Fruit fly (Drosophila melanogaster): Measurements from ENCODE around the gene Pkcdelta.

Gene Pkcdelta

DNA sequence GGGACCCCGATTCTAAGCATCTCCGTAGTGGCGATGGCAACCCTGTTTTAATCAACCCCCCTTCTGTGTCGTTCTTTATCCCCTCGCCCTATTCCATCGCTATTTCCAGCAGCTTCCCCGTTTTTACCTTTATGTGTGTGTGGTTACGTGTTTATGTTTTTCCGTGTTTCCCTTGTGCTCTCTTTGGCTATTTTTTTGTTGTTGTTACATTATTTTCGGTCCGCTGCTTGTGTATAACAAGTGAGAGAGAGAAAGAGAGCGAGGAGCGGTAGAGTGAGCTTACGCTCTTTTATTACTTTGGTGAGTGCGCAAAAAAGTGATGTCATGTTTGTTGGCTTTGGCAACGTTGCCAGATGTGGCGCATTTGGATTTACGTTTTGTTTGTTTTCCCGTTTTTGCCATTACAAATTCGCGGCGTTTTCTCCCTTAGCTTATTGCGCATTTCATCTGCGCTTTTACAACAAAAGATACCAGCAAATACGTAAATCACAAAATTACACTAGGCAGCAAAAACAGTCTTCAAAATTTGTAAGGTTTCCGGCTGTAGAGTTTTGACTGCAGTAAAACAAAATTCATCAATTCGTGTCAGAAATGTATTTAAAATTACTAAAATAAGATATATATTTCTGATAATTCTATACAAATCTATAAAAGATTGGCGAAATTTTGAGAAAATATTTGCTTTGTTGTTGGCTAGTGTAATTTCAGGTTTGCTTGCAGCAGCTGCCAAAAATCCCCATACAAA lies 38.3 kb downstream of the Pkcdelta start (continued):
- TF ChIP-seq Nf-YB (GFP tag; optimal IDR thresholded peaks at IDR 0.05) = peak; percentile 35
- TF ChIP-seq CG4328 (GFP tag; optimal IDR thresholded peaks at IDR 0.05) = peak; percentile 39
- TF ChIP-seq Awh (GFP tag; IDR thresholded peaks at IDR 0.05) = no peak
- 0 out of 3 replicates have a peak, but pooled peaks have one; percentile 39 for TF ChIP-seq gce (GFP tag; IDR thresholded peaks at IDR 0.05)
- peak; percentile 83 for TF ChIP-seq CG2678 (tag; optimal IDR thresholded peaks at IDR 0.05)
- TF ChIP-seq Abd-B (GFP tag; optimal IDR thresholded peaks at IDR 0.05) = peak; percentile 21
- peak; percentile 64 for TF ChIP-seq CG11695 (GFP tag; IDR thresholded peaks at IDR 0.05)
- TF ChIP-seq peb (GFP tag; IDR thresholded peaks at IDR 0.05) = peak; percentile 15; the same call in 1 of the 2 replicates
- peak; percentile 36 for TF ChIP-seq CG6854 (GFP tag; optimal IDR thresholded peaks at IDR 0.05)
- no peak for TF ChIP-seq CG33557 (GFP tag; optimal IDR thresholded peaks at IDR 0.05)
- peak; percentile 32 for TF ChIP-seq nom (GFP tag; optimal IDR thresholded peaks at IDR 0.05)
- TF ChIP-seq CG2889 (GFP tag; IDR thresholded peaks at IDR 0.05) = peak; percentile 70; the same call in 2 of the 3 replicates
- no peak for TF ChIP-seq odd (GFP tag; optimal IDR thresholded peaks at IDR 0.05)
- no peak for TF ChIP-seq ash1 (GFP tag; optimal IDR thresholded peaks at IDR 0.05)
- TF ChIP-seq PHDP (tag; optimal IDR thresholded peaks at IDR 0.05) = peak; percentile 62
- TF ChIP-seq E2f1 (GFP tag; IDR thresholded peaks at IDR 0.05) = peak; percentile 64
- peak; percentile 75 for TF ChIP-seq Atf6 (GFP tag; IDR thresholded peaks at IDR 0.05)
- TF ChIP-seq al (GFP tag; IDR thresholded peaks at IDR 0.05) = peak; percentile 72
- TF ChIP-seq Sox100B (GFP tag; optimal IDR thresholded peaks at IDR 0.05) = peak; percentile 65
- no peak for TF ChIP-seq BEAF-32 (GFP tag; optimal IDR thresholded peaks at IDR 0.05)
- TF ChIP-seq pita (GFP tag; optimal IDR thresholded peaks at IDR 0.05) = no peak
- TF ChIP-seq kay (GFP tag; optimal IDR thresholded peaks at IDR 0.05) = no peak
- TF ChIP-seq CG4404 (GFP tag; IDR thresholded peaks at IDR 0.05) = peak; percentile 33; the same call in 1 of the 2 replicates
- TF ChIP-seq Fer1 (GFP tag; optimal IDR thresholded peaks at IDR 0.05) = peak; percentile 56
- peak; percentile 72 for TF ChIP-seq CG9215 (GFP tag; IDR thresholded peaks at IDR 0.05)
- no peak for TF ChIP-seq ac (GFP tag; optimal IDR thresholded peaks at IDR 0.05)
- no peak for TF ChIP-seq Hmx (GFP tag; optimal IDR thresholded peaks at IDR 0.05)
- TF ChIP-seq seq (GFP tag; IDR thresholded peaks at IDR 0.05) = peak; percentile 67
- peak; percentile 62; the same call in 1 of the 2 replicates for TF ChIP-seq CG32767 (GFP tag; IDR thresholded peaks at IDR 0.05)
- TF ChIP-seq Elba2 (GFP tag; optimal IDR thresholded peaks at IDR 0.05) = no peak
- TF ChIP-seq Hand (GFP tag; optimal IDR thresholded peaks at IDR 0.05) = no peak
- TF ChIP-seq CG4820 (GFP tag; optimal IDR thresholded peaks at IDR 0.05) = peak; percentile 18
- TF ChIP-seq Max (GFP tag; optimal IDR thresholded peaks at IDR 0.05) = no peak
- peak; percentile 17 for TF ChIP-seq B-H2 (GFP tag; optimal IDR thresholded peaks at IDR 0.05)
- no peak for TF ChIP-seq Jarid2 (GFP tag; optimal IDR thresholded peaks at IDR 0.05)
- peak; percentile 66 for TF ChIP-seq dmrt99B (tag; optimal IDR thresholded peaks at IDR 0.05)
- peak; percentile 65 for TF ChIP-seq unpg (GFP tag; optimal IDR thresholded peaks at IDR 0.05)
- no peak; the same call in 1 of the 2 replicates for TF ChIP-seq CG13287 (GFP tag; IDR thresholded peaks at IDR 0.05; ENCODE audit: partially characterized antibody)
- TF ChIP-seq onecut (GFP tag; IDR thresholded peaks at IDR 0.05) = 0 out of 2 replicates have a peak, but pooled peaks have one; percentile 14
- peak; percentile 86 to 97 for TF ChIP-seq Trl (optimal IDR thresholded peaks at IDR 0.05)
- TF ChIP-seq Trl (GFP tag; optimal IDR thresholded peaks at IDR 0.05) = no peak
- peak; percentile 40 for TF ChIP-seq fd96Cb (tag; optimal IDR thresholded peaks at IDR 0.05)
- peak; percentile 58 for TF ChIP-seq CG12659 (GFP tag; optimal IDR thresholded peaks at IDR 0.05)
- peak; percentile 30; the same call in 1 of the 2 replicates for TF ChIP-seq Taf1 (GFP tag; IDR thresholded peaks at IDR 0.05)
- TF ChIP-seq CG18476 (GFP tag; optimal IDR thresholded peaks at IDR 0.05) = peak; percentile 4
- peak; percentile 69 for TF ChIP-seq Aef1 (GFP tag; IDR thresholded peaks at IDR 0.05)
- peak; percentile 52 for TF ChIP-seq Ssrp (tag; optimal IDR thresholded peaks at IDR 0.05)
- TF ChIP-seq stwl (tag; optimal IDR thresholded peaks at IDR 0.05) = no peak
- TF ChIP-seq CG13775 (GFP tag; optimal IDR thresholded peaks at IDR 0.05) = peak; percentile 56
